Fruit fly (Drosophila melanogaster) whole organism, wandering third instar larva: ENCODE data around the gene CG13760.
A peak's percentile ranks its signal among the peaks of the same experiment; 100 is the strongest.

Source experiments
- Abd-B ChIP-seq: fragments of >200 bp; optimal IDR thresholded peaks from 2 replicates; lab custom pipeline; 2017; ENCODE audit warnings: missing biosample characterization, missing genetic modification characterization
- CG32264 ChIP-seq: fragments of 200-800 bp; sonication (Bioruptor generic); optimal IDR thresholded peaks from 2 replicates; lab custom pipeline; 2016; ENCODE audit warnings: missing biosample characterization, missing genetic modification characterization
- CG9705 ChIP-seq: fragments of 200-800 bp; sonication (Bioruptor generic); optimal IDR thresholded peaks from 2 replicates; lab custom pipeline; 2018; ENCODE audit warnings: missing biosample characterization, mild to moderate bottlenecking, missing genetic modification characterization
- CrebA ChIP-seq: fragments of 200-800 bp; sonication (Bioruptor generic); optimal IDR thresholded peaks from 2 replicates; lab custom pipeline; 2016; ENCODE audit warnings: missing biosample characterization, mild to moderate bottlenecking, missing genetic modification characterization, borderline replicate concordance
- Dfd ChIP-seq: fragments of >200 bp; optimal IDR thresholded peaks from 2 replicates; lab custom pipeline; 2017; ENCODE audit warnings: missing biosample characterization, missing genetic modification characterization
- Dif ChIP-seq: fragments of 200-275, 200-300 bp; sonication (Bioruptor generic); optimal IDR thresholded peaks from 2 replicates; lab custom pipeline; 2018; ENCODE audit warnings: missing biosample characterization, missing genetic modification characterization; ENCODE audit not compliant: partially characterized antibody
- GATAd ChIP-seq: sonication (Bioruptor generic); optimal IDR thresholded peaks from 2 replicates; lab custom pipeline; 2016; ENCODE audit warnings: missing biosample characterization, missing genetic modification characterization
- HLH106 ChIP-seq: fragments of 200-800 bp; optimal IDR thresholded peaks from 3 replicates; lab custom pipeline; 2019; ENCODE audit warnings: missing biosample characterization, mild to moderate bottlenecking, missing genetic modification characterization, moderate library complexity
- Hnf4 ChIP-seq: fragments of 200-800 bp; sonication (Bioruptor generic); optimal IDR thresholded peaks from 2 replicates; lab custom pipeline; 2016; ENCODE audit warnings: missing biosample characterization, mild to moderate bottlenecking, missing genetic modification characterization
- Hr78 ChIP-seq: fragments of >200 bp; optimal IDR thresholded peaks from 2 replicates; lab custom pipeline; 2017; ENCODE audit warnings: missing biosample characterization, missing genetic modification characterization
- Hr83 ChIP-seq: fragments of 200-300 bp; sonication (Bioruptor generic); optimal IDR thresholded peaks from 2 replicates; lab custom pipeline; 2016; ENCODE audit warnings: missing biosample characterization, mild to moderate bottlenecking, missing genetic modification characterization, moderate library complexity; ENCODE audit not compliant: poor library complexity, severe bottlenecking
- Jra ChIP-seq: sonication (Bioruptor generic); optimal IDR thresholded peaks from 2 replicates; lab custom pipeline; 2016; ENCODE audit warnings: missing biosample characterization, missing genetic modification characterization
- Mio ChIP-seq: sonication (Bioruptor generic); optimal IDR thresholded peaks from 2 replicates; lab custom pipeline; 2016; ENCODE audit warnings: missing biosample characterization, missing genetic modification characterization
- Myc ChIP-seq: fragments of >200 bp; optimal IDR thresholded peaks from 2 replicates; lab custom pipeline; 2017
- N ChIP-seq: fragments of >200 bp; optimal IDR thresholded peaks from 2 replicates; lab custom pipeline; 2018; ENCODE audit warnings: missing biosample characterization, missing external identifiers, missing genetic modification characterization
- OdsH ChIP-seq: fragments of 200-800 bp; sonication (Bioruptor generic); optimal IDR thresholded peaks from 2 replicates; lab custom pipeline; 2016; ENCODE audit warnings: missing biosample characterization, mild to moderate bottlenecking, missing genetic modification characterization
- Rel ChIP-seq, 2 experiments: fragments of 200-800 bp; sonication (Bioruptor generic) in 1 of 2; optimal IDR thresholded peaks; 2 replicates in 1 of 2; 3 replicates in 1 of 2; lab custom pipeline; 2016 to 2019; ENCODE audit warnings: mild to moderate bottlenecking in 2 of 2, missing biosample characterization in 2 of 2, missing genetic modification characterization in 2 of 2, moderate library complexity in 1 of 2
- Sp1 ChIP-seq: fragments of 200-800 bp; sonication (Bioruptor generic); optimal IDR thresholded peaks from 3 replicates; lab custom pipeline; 2019; ENCODE audit warnings: missing biosample characterization, mild to moderate bottlenecking, missing genetic modification characterization, moderate library complexity
- Vsx2 ChIP-seq: fragments of 200-300, 225-300 bp; sonication (Bioruptor generic); optimal IDR thresholded peaks from 2 replicates; lab custom pipeline; 2018; ENCODE audit warnings: missing biosample characterization, missing genetic modification characterization; ENCODE audit not compliant: partially characterized antibody
- br ChIP-seq: fragments of 200-800 bp; sonication (Bioruptor generic); optimal IDR thresholded peaks from 2 replicates; lab custom pipeline; 2016; ENCODE audit warnings: missing biosample characterization, missing genetic modification characterization
- brk ChIP-seq: fragments of 200-800 bp; sonication (Bioruptor generic); optimal IDR thresholded peaks from 2 replicates; lab custom pipeline; 2016; ENCODE audit warnings: missing biosample characterization, mild to moderate bottlenecking, missing genetic modification characterization
- dl ChIP-seq, 2 experiments: fragments of 175-275, 200-275 bp in 1 of 2; fragments of 200-275 bp in 1 of 2; sonication (Bioruptor generic); optimal IDR thresholded peaks; lab custom pipeline; 2018; ENCODE audit warnings: mild to moderate bottlenecking in 2 of 2, missing biosample characterization in 2 of 2, missing genetic modification characterization in 2 of 2, moderate library complexity in 2 of 2; ENCODE audit not compliant: partially characterized antibody in 2 of 2, insufficient read depth in 1 of 2
- dmrt93B ChIP-seq: fragments of 200-800 bp; sonication (Bioruptor generic); optimal IDR thresholded peaks from 2 replicates; lab custom pipeline; 2018; ENCODE audit warnings: missing biosample characterization, mild to moderate bottlenecking, missing genetic modification characterization
- dsf ChIP-seq: sonication (Bioruptor generic); optimal IDR thresholded peaks from 2 replicates; lab custom pipeline; 2016; ENCODE audit warnings: missing biosample characterization, missing genetic modification characterization, borderline replicate concordance
- ey ChIP-seq: fragments of 200-800 bp; sonication (Bioruptor generic); optimal IDR thresholded peaks from 2 replicates; lab custom pipeline; 2016; ENCODE audit warnings: missing biosample characterization, missing genetic modification characterization
- foxo ChIP-seq, 2 experiments: fragments of 200-800 bp; sonication (Bioruptor generic); optimal IDR thresholded peaks; 2 replicates in 1 of 2; 3 replicates in 1 of 2; lab custom pipeline; 2016 to 2017; ENCODE audit warnings: missing biosample characterization in 2 of 2, missing genetic modification characterization in 2 of 2
- fru ChIP-seq: fragments of 200-800 bp; sonication (Bioruptor generic); optimal IDR thresholded peaks from 3 replicates; lab custom pipeline; 2016; ENCODE audit warnings: missing biosample characterization, mild to moderate bottlenecking, missing genetic modification characterization
- h ChIP-seq: fragments of 200-800 bp; sonication (Bioruptor generic); optimal IDR thresholded peaks from 3 replicates; lab custom pipeline; 2016; ENCODE audit warnings: missing biosample characterization, mild to moderate bottlenecking, missing genetic modification characterization
- jim ChIP-seq: fragments of 175-275, 200-325 bp; sonication (Bioruptor generic); optimal IDR thresholded peaks from 2 replicates; lab custom pipeline; 2016; ENCODE audit warnings: missing biosample characterization, mild to moderate bottlenecking, missing genetic modification characterization
- lola ChIP-seq: fragments of >200 bp; optimal IDR thresholded peaks from 2 replicates; lab custom pipeline; 2017; ENCODE audit warnings: missing biosample characterization, missing genetic modification characterization
- pan ChIP-seq: fragments of >200 bp; optimal IDR thresholded peaks from 2 replicates; lab custom pipeline; 2017
- psq ChIP-seq: fragments of 200-800 bp; sonication (Bioruptor generic); optimal IDR thresholded peaks from 3 replicates; lab custom pipeline; 2017; ENCODE audit warnings: missing biosample characterization, mild to moderate bottlenecking, missing genetic modification characterization, moderate library complexity
- rgr ChIP-seq: fragments of 200-800 bp; sonication (Bioruptor generic); optimal IDR thresholded peaks from 3 replicates; lab custom pipeline; 2016; ENCODE audit warnings: missing biosample characterization, mild to moderate bottlenecking, missing genetic modification characterization
- sage ChIP-seq: fragments of 200-800 bp; sonication (Bioruptor generic); optimal IDR thresholded peaks from 2 replicates; lab custom pipeline; 2016; ENCODE audit warnings: missing biosample characterization, mild to moderate bottlenecking, missing genetic modification characterization
- sv ChIP-seq: fragments of 200-800 bp; sonication (Bioruptor generic); optimal IDR thresholded peaks from 3 replicates; lab custom pipeline; 2016; ENCODE audit warnings: missing biosample characterization, missing genetic modification characterization
- tai ChIP-seq: sonication (Bioruptor generic); optimal IDR thresholded peaks from 2 replicates; lab custom pipeline; 2016; ENCODE audit warnings: missing biosample characterization, missing genetic modification characterization
- usp ChIP-seq: fragments of >200 bp; optimal IDR thresholded peaks from 2 replicates; lab custom pipeline; 2017; ENCODE audit warnings: missing biosample characterization, missing genetic modification characterization
- woc ChIP-seq: sonication (Bioruptor generic); optimal IDR thresholded peaks from 2 replicates; lab custom pipeline; 2016; ENCODE audit warnings: missing biosample characterization, mild to moderate bottlenecking, missing genetic modification characterization

The CG13760 gene

dm6 chrX:2534951-2535693 is 50.4 kb downstream of the CG13760 start:
- no peak for TF ChIP-seq dsf (GFP tag; lab: Kevin White, UChicago)
- TF ChIP-seq CG32264 (GFP tag; lab: Kevin White, UChicago), result no peak
- no peak for TF ChIP-seq Vsx2
- no peak for TF ChIP-seq pan (lab: Kevin White, UChicago)
- TF ChIP-seq Hr83, result no peak
- TF ChIP-seq Hnf4, result no peak
- no peak for TF ChIP-seq usp
- no peak for TF ChIP-seq sage (GFP tag; lab: Kevin White, UChicago)
- TF ChIP-seq N (GFP tag; lab: Kevin White, UChicago), result no peak
- TF ChIP-seq Sp1 (GFP tag; lab: Kevin White, UChicago), result no peak
- no peak for TF ChIP-seq jim
- TF ChIP-seq Dif (GFP tag; lab: Kevin White, UChicago), result no peak
- no peak for TF ChIP-seq Dfd (GFP tag; lab: Kevin White, UChicago)
- TF ChIP-seq Myc, result no peak
- no peak for TF ChIP-seq lola (GFP tag; lab: Kevin White, UChicago)

- peak; percentile 33 for TF ChIP-seq rgr (GFP tag; lab: Kevin White, UChicago)
- no peak for TF ChIP-seq Rel (GFP tag; optimal IDR thresholded peaks at IDR 0.05; lab: Kevin White, UChicago)
- TF ChIP-seq Rel (tag; optimal IDR thresholded peaks at IDR 0.05; lab: Kevin White, UChicago), result no peak
- TF ChIP-seq Dif (GFP tag; lab: Kevin White, UChicago), result no peak
- TF ChIP-seq sage (GFP tag; lab: Kevin White, UChicago), result no peak
- no peak for TF ChIP-seq dsf (GFP tag; lab: Kevin White, UChicago)
- no peak for TF ChIP-seq br (GFP tag; lab: Kevin White, UChicago)
- TF ChIP-seq jim, result no peak
- TF ChIP-seq tai (GFP tag; lab: Kevin White, UChicago), result no peak
- TF ChIP-seq foxo (GFP tag; optimal IDR thresholded peaks at IDR 0.05; lab: Kevin White, UChicago), result peak in 1 of 2 experiments; percentile 52
- TF ChIP-seq psq (GFP tag; lab: Kevin White, UChicago), result no peak
- no peak for TF ChIP-seq OdsH (GFP tag; lab: Kevin White, UChicago)
- no peak for TF ChIP-seq CrebA (GFP tag; lab: Kevin White, UChicago)
- peak; percentile 36 for TF ChIP-seq ey (GFP tag; lab: Kevin White, UChicago)
- no peak for TF ChIP-seq CG32264 (GFP tag; lab: Kevin White, UChicago)
- TF ChIP-seq Hnf4, result no peak
- no peak for TF ChIP-seq usp
- no peak for TF ChIP-seq dl (GFP tag; optimal IDR thresholded peaks at IDR 0.05; lab: Kevin White, UChicago; ENCODE audit: insufficient read depth in 1 of 2, partially characterized antibody in 2 of 2)
- no peak for TF ChIP-seq Hr83
- peak; percentile 29 for TF ChIP-seq sv (GFP tag; lab: Kevin White, UChicago)
- no peak for TF ChIP-seq Myc
- peak; percentile 33 for TF ChIP-seq fru (GFP tag; lab: Kevin White, UChicago)
- no peak for TF ChIP-seq CG9705 (GFP tag; lab: Kevin White, UChicago)
- TF ChIP-seq N (GFP tag; lab: Kevin White, UChicago), result no peak
- no peak for TF ChIP-seq Mio (GFP tag; lab: Kevin White, UChicago)
- no peak for TF ChIP-seq Abd-B
- TF ChIP-seq h (GFP tag; lab: Kevin White, UChicago), result peak; percentile 41
- TF ChIP-seq Hr78 (GFP tag; lab: Kevin White, UChicago), result no peak
- TF ChIP-seq Jra, result no peak
- peak; percentile 32 for TF ChIP-seq woc (GFP tag; lab: Kevin White, UChicago)
- TF ChIP-seq GATAd (GFP tag; lab: Kevin White, UChicago), result no peak
- peak; percentile 5 for TF ChIP-seq HLH106
- TF ChIP-seq lola (GFP tag; lab: Kevin White, UChicago), result no peak
- no peak for TF ChIP-seq Sp1 (GFP tag; lab: Kevin White, UChicago)
- TF ChIP-seq Dfd (GFP tag; lab: Kevin White, UChicago), result no peak
- TF ChIP-seq dmrt93B (GFP tag; lab: Kevin White, UChicago), result no peak
- TF ChIP-seq Vsx2, result no peak
- TF ChIP-seq brk (GFP tag; lab: Kevin White, UChicago), result no peak
- TF ChIP-seq pan (lab: Kevin White, UChicago), result no peak
These were observed 51.5 kb downstream of the CG13760 start for dm6 chrX:2533843-2534473.
